Worm (Caenorhabditis elegans) whole organism, midembryonic: ENCODE results near the gene rsa-2.

ENCODE experiments used
- T22C8.4 ChIP-seq: fragments of 200-800 bp; sonication (Bioruptor generic); IDR thresholded peaks from 2 replicates; pipeline ENCODE4 v1.3.6; 2022; ENCODE audit warnings: missing genetic modification characterization, missing compliant biosample characterization
- cog-1 ChIP-seq: sonication (generic microtip); optimal IDR thresholded peaks from 2 replicates; lab custom pipeline; 2016; ENCODE audit warnings: missing genetic modification characterization, missing compliant biosample characterization
- flt-1 ChIP-seq: fragments of 200-800 bp; sonication (Bioruptor generic); IDR thresholded peaks from 2 replicates; pipeline ENCODE4 v1.3.6; 2022; ENCODE audit warnings: missing genetic modification characterization, missing compliant biosample characterization
- klf-2 ChIP-seq: fragments of 200-800 bp; sonication (Bioruptor generic); conservative IDR thresholded peaks from 2 replicates; pipeline ENCODE4 v1.3.6; 2022; ENCODE audit warnings: missing genetic modification reagents, missing genetic modification characterization, missing compliant biosample characterization
- med-1 ChIP-seq: sonication (generic microtip); optimal IDR thresholded peaks from 2 replicates; lab custom pipeline; 2017; ENCODE audit warnings: missing genetic modification characterization, mild to moderate bottlenecking, missing compliant biosample characterization, antibody characterized with exemption, missing genetic modification reagents; ENCODE audit not compliant: insufficient read depth
- ref-1 ChIP-seq: fragments of 200-800 bp; sonication (Bioruptor generic); conservative IDR thresholded peaks from 2 replicates; pipeline ENCODE4 v1.3.6; 2022; ENCODE audit warnings: missing genetic modification reagents, missing genetic modification characterization, missing compliant biosample characterization
- ztf-23 ChIP-seq: fragments of 200-800 bp; sonication (Bioruptor generic); IDR thresholded peaks from 2 replicates; pipeline ENCODE4 v1.3.6; 2022; ENCODE audit warnings: missing genetic modification reagents, missing genetic modification characterization, missing compliant biosample characterization
- ztf-29 ChIP-seq: fragments of 200-800 bp; sonication (Bioruptor generic); IDR thresholded peaks from 2 replicates; pipeline ENCODE4 v1.3.6; 2022; ENCODE audit warnings: missing genetic modification reagents, missing genetic modification characterization, missing compliant biosample characterization

ce11 chrIII:11036640-11037039, 26.6 kb upstream of the rsa-2 start, which contains the start of gene spat-2:
- no peak for TF ChIP-seq flt-1 (GFP tag; lab: Robert Waterston, UW)
- TF ChIP-seq klf-2 (GFP tag; lab: Robert Waterston, UW): no peak
- no peak for TF ChIP-seq T22C8.4 (GFP tag; lab: Robert Waterston, UW)
- no peak for TF ChIP-seq ztf-29
- TF ChIP-seq ref-1 (GFP tag; lab: Robert Waterston, UW): no peak
- no peak for TF ChIP-seq ztf-23 (GFP tag; lab: Robert Waterston, UW)
- TF ChIP-seq cog-1 (tag; lab: Kevin White, UChicago): no peak
- TF ChIP-seq med-1 (GFP tag; lab: Kevin White, UChicago): no peak
